Fruit fly (Drosophila melanogaster) whole organism, embryonic: ENCODE measurements around the gene CG3587.
A peak's percentile ranks its signal among the peaks of the same experiment; 100 is the strongest.

Experiments used
- CG10321 ChIP-seq: fragments of 200-800 bp; sonication (Bioruptor generic); IDR thresholded peaks from 2 replicates; pipeline ENCODE4 v1.3.6; 2022; ENCODE audit warnings: missing biosample characterization, missing genetic modification characterization
- CG10543 ChIP-seq: fragments of 200-800 bp; sonication (Bioruptor generic); optimal IDR thresholded peaks from 3 replicates; lab custom pipeline; 2017; ENCODE audit warnings: missing biosample characterization, mild to moderate bottlenecking, missing genetic modification characterization, moderate library complexity
- CG11398 ChIP-seq: fragments of 200-800 bp; sonication (Bioruptor generic); optimal IDR thresholded peaks from 2 replicates; lab custom pipeline; 2016; ENCODE audit warnings: missing biosample characterization, missing genetic modification characterization
- CG13424 ChIP-seq: fragments of 200-800 bp; sonication (Bioruptor generic); optimal IDR thresholded peaks from 2 replicates; lab custom pipeline; 2019; ENCODE audit warnings: missing biosample characterization, mild to moderate bottlenecking, missing genetic modification characterization, moderate library complexity
- CG14965 ChIP-seq: fragments of 200-800 bp; sonication (Bioruptor generic); optimal IDR thresholded peaks from 2 replicates; lab custom pipeline; 2016; ENCODE audit warnings: missing biosample characterization, missing genetic modification characterization, borderline replicate concordance
- CG1529 ChIP-seq: fragments of 200-800 bp; sonication (Bioruptor generic); optimal IDR thresholded peaks from 3 replicates; lab custom pipeline; 2018; ENCODE audit warnings: missing biosample characterization, missing genetic modification characterization
- CG1602 ChIP-seq: fragments of 200-800 bp; sonication (Bioruptor generic); optimal IDR thresholded peaks from 3 replicates; lab custom pipeline; 2016; ENCODE audit warnings: missing biosample characterization, missing genetic modification characterization
- CG1603 ChIP-seq: fragments of 200-800 bp; sonication (Bioruptor generic); optimal IDR thresholded peaks from 2 replicates; lab custom pipeline; 2019; ENCODE audit warnings: missing biosample characterization, mild to moderate bottlenecking, missing genetic modification characterization, moderate library complexity
- CG16863 ChIP-seq: fragments of 200-800 bp; sonication (Bioruptor generic); optimal IDR thresholded peaks from 3 replicates; lab custom pipeline; 2016; ENCODE audit warnings: missing biosample characterization, missing genetic modification characterization
- CG1832 ChIP-seq: fragments of 200-800 bp; sonication (Bioruptor generic); optimal IDR thresholded peaks from 2 replicates; lab custom pipeline; 2017; ENCODE audit warnings: missing biosample characterization, mild to moderate bottlenecking, missing genetic modification characterization, inconsistent platforms
- CG31365 ChIP-seq: fragments of 200-800 bp; sonication (Bioruptor generic); optimal IDR thresholded peaks from 2 replicates; lab custom pipeline; 2018; ENCODE audit warnings: missing biosample characterization, mild to moderate bottlenecking, missing genetic modification characterization
- CG4854 ChIP-seq: fragments of 200-800 bp; sonication (Bioruptor generic); optimal IDR thresholded peaks from 2 replicates; lab custom pipeline; 2016; ENCODE audit warnings: missing biosample characterization, missing genetic modification characterization, inconsistent platforms
- CG9727 ChIP-seq: fragments of 200-800 bp; sonication (Bioruptor generic); optimal IDR thresholded peaks from 3 replicates; lab custom pipeline; 2017; ENCODE audit warnings: missing biosample characterization, mild to moderate bottlenecking, missing genetic modification characterization
- CHES-1-like ChIP-seq: fragments of 200-800 bp; sonication (Bioruptor generic); optimal IDR thresholded peaks from 2 replicates; lab custom pipeline; 2016; ENCODE audit warnings: missing biosample characterization, missing genetic modification characterization
- Camta ChIP-seq: fragments of 200-800 bp; sonication (Bioruptor generic); optimal IDR thresholded peaks from 2 replicates; lab custom pipeline; 2016; ENCODE audit warnings: missing biosample characterization, missing genetic modification characterization
- Doc3 ChIP-seq: fragments of 200-800 bp; sonication (Bioruptor generic); IDR thresholded peaks from 3 replicates; pipeline ENCODE4 v1.3.6; 2022; ENCODE audit warnings: missing biosample characterization, missing genetic modification characterization; ENCODE audit not compliant: partially characterized antibody
- E2f1 ChIP-seq: fragments of 200-800 bp; sonication (Bioruptor generic); IDR thresholded peaks from 2 replicates; pipeline ENCODE4 v1.3.6; 2022; ENCODE audit warnings: missing biosample characterization, missing genetic modification characterization
- GATAe ChIP-seq: fragments of 200-800 bp; sonication (Bioruptor generic); conservative IDR thresholded peaks from 2 replicates; pipeline ENCODE4 v1.3.6; 2022; ENCODE audit warnings: missing biosample characterization, missing genetic modification characterization
- HmgZ ChIP-seq: fragments of 200-800 bp; sonication (Bioruptor generic); optimal IDR thresholded peaks from 2 replicates; lab custom pipeline; 2018; ENCODE audit warnings: missing biosample characterization, mild to moderate bottlenecking, missing genetic modification characterization
- Hr39 ChIP-seq: fragments of >200 bp; optimal IDR thresholded peaks from 2 replicates; lab custom pipeline; 2017
- Lpt ChIP-seq: fragments of >200 bp; optimal IDR thresholded peaks from 2 replicates; lab custom pipeline; 2018; ENCODE audit warnings: missing biosample characterization, missing genetic modification characterization
- Med ChIP-seq: fragments of 200-800 bp; sonication (Bioruptor generic); peaks from one replicate; lab custom pipeline; 2016; ENCODE audit warnings: missing biosample characterization, missing genetic modification characterization, mild to moderate bottlenecking, inconsistent platforms, moderate library complexity
- Optix ChIP-seq: fragments of 200-800 bp; sonication (Bioruptor generic); IDR thresholded peaks from 3 replicates; pipeline ENCODE4 v1.3.6; 2022; ENCODE audit warnings: missing biosample characterization, missing genetic modification characterization
- Sox100B ChIP-seq: fragments of 200-800 bp; sonication (Bioruptor generic); optimal IDR thresholded peaks from 3 replicates; lab custom pipeline; 2018; ENCODE audit warnings: missing biosample characterization, mild to moderate bottlenecking, missing genetic modification characterization
- Sry-β ChIP-seq: fragments of 200-800 bp; sonication (Bioruptor generic); optimal IDR thresholded peaks from 2 replicates; lab custom pipeline; 2018; ENCODE audit warnings: missing biosample characterization, mild to moderate bottlenecking, missing genetic modification characterization, moderate library complexity
- Ssrp ChIP-seq: fragments of 200-800 bp; sonication (Bioruptor generic); optimal IDR thresholded peaks from 2 replicates; lab custom pipeline; 2018; ENCODE audit warnings: missing biosample characterization, mild to moderate bottlenecking, missing genetic modification characterization, moderate library complexity
- Tbp ChIP-seq: fragments of >200 bp; optimal IDR thresholded peaks from 2 replicates; lab custom pipeline; 2018; ENCODE audit warnings: missing biosample characterization, missing genetic modification characterization
- Xbp1 ChIP-seq: fragments of 200-800 bp; sonication (Bioruptor generic); optimal IDR thresholded peaks from 3 replicates; lab custom pipeline; 2016; ENCODE audit warnings: missing biosample characterization, mild to moderate bottlenecking, missing genetic modification characterization
- al ChIP-seq: fragments of 200-800 bp; sonication (Bioruptor generic); IDR thresholded peaks from 2 replicates; pipeline ENCODE4 v1.3.6; 2022; ENCODE audit warnings: missing biosample characterization, missing genetic modification characterization
- ara ChIP-seq: fragments of 200-800 bp; sonication (Bioruptor generic); IDR thresholded peaks from 2 replicates; pipeline ENCODE4 v1.3.6; 2022; ENCODE audit warnings: missing biosample characterization, missing genetic modification characterization
- ase ChIP-seq: fragments of 200-800 bp; sonication (Bioruptor generic); IDR thresholded peaks from 3 replicates; pipeline ENCODE4 v1.3.6; 2022; ENCODE audit warnings: missing biosample characterization, missing genetic modification characterization
- ash1 ChIP-seq: fragments of 200-800 bp; sonication (Bioruptor generic); optimal IDR thresholded peaks from 2 replicates; lab custom pipeline; 2018; ENCODE audit warnings: missing biosample characterization, mild to moderate bottlenecking, missing genetic modification characterization
- bsh ChIP-seq, 2 experiments: fragments of 200-800 bp; sonication (Bioruptor generic); optimal IDR thresholded peaks; 2 replicates each; lab custom pipeline; 2017 to 2018; ENCODE audit warnings: mild to moderate bottlenecking in 2 of 2, missing biosample characterization in 2 of 2, missing genetic modification characterization in 2 of 2, moderate library complexity in 1 of 2
- dimm ChIP-seq: fragments of 200-800 bp; sonication (Bioruptor generic); IDR thresholded peaks from 2 replicates; pipeline ENCODE4 v1.3.6; 2022; ENCODE audit warnings: missing biosample characterization, missing genetic modification characterization
- dysf ChIP-seq: fragments of 200-800 bp; sonication (Bioruptor generic); IDR thresholded peaks from 3 replicates; pipeline ENCODE4 v1.3.6; 2022; ENCODE audit warnings: missing biosample characterization, missing genetic modification characterization
- emc ChIP-seq: fragments of 200-800 bp; sonication (Bioruptor generic); optimal IDR thresholded peaks from 2 replicates; lab custom pipeline; 2016; ENCODE audit warnings: missing biosample characterization, missing genetic modification characterization
- eve ChIP-seq, 2 experiments: fragments of >200 bp; optimal IDR thresholded peaks; 2 replicates each; lab custom pipeline; 2017; ENCODE audit warnings: missing biosample characterization in 2 of 2, missing genetic modification characterization in 2 of 2
- ewg ChIP-seq: fragments of 200-800 bp; sonication (Bioruptor generic); optimal IDR thresholded peaks from 3 replicates; lab custom pipeline; 2017; ENCODE audit warnings: mild to moderate bottlenecking, missing biosample characterization, missing genetic modification reagents, missing genetic modification characterization
- fd102C ChIP-seq: fragments of 200-800 bp; sonication (Bioruptor generic); optimal IDR thresholded peaks from 2 replicates; lab custom pipeline; 2018; ENCODE audit warnings: missing biosample characterization, mild to moderate bottlenecking, missing genetic modification characterization, moderate library complexity
- fd96Cb ChIP-seq: fragments of 200-800 bp; sonication (Bioruptor generic); optimal IDR thresholded peaks from 2 replicates; lab custom pipeline; 2018; ENCODE audit warnings: missing biosample characterization, mild to moderate bottlenecking, missing genetic modification characterization, moderate library complexity
- ftz-f1 ChIP-seq: fragments of 200-800 bp; sonication (Bioruptor generic); optimal IDR thresholded peaks from 2 replicates; lab custom pipeline; 2016; ENCODE audit warnings: missing biosample characterization, missing genetic modification characterization
- gro ChIP-seq: fragments of 200-800 bp; sonication (Bioruptor generic); optimal IDR thresholded peaks from 2 replicates; lab custom pipeline; 2016; ENCODE audit warnings: missing biosample characterization, missing genetic modification characterization
- gt ChIP-seq: fragments of 200-800 bp; sonication (Bioruptor generic); IDR thresholded peaks from 2 replicates; pipeline ENCODE4 v1.3.6; 2022; ENCODE audit warnings: missing biosample characterization, missing genetic modification characterization
- h ChIP-seq: fragments of >200 bp; optimal IDR thresholded peaks from 2 replicates; lab custom pipeline; 2017
- lab ChIP-seq: fragments of 200-800 bp; sonication (Bioruptor generic); optimal IDR thresholded peaks from 3 replicates; lab custom pipeline; 2017; ENCODE audit warnings: missing biosample characterization, missing genetic modification characterization, mild to moderate bottlenecking, moderate library complexity, missing genetic modification reagents
- nmo ChIP-seq: fragments of 200-800 bp; sonication (Bioruptor generic); optimal IDR thresholded peaks from 2 replicates; lab custom pipeline; 2018; ENCODE audit warnings: missing biosample characterization, mild to moderate bottlenecking, missing genetic modification characterization, moderate library complexity
- pfk ChIP-seq: fragments of 200-800 bp; sonication (Bioruptor generic); optimal IDR thresholded peaks from 2 replicates; lab custom pipeline; 2018; ENCODE audit warnings: missing biosample characterization, mild to moderate bottlenecking, missing genetic modification characterization, moderate library complexity
- prd ChIP-seq, 3 experiments: fragments of >200 bp in 2 of 3; fragments of 200-800 bp in 1 of 3; sonication (Bioruptor generic) in 1 of 3; optimal IDR thresholded peaks in 2 of 3; IDR thresholded peaks in 1 of 3; 2 replicates in 2 of 3; 3 replicates in 1 of 3; pipeline versions ENCODE4 v1.3.6 to Lab custom; 2017 to 2022; ENCODE audit warnings: missing biosample characterization in 1 of 3, missing genetic modification characterization in 1 of 3
- ro ChIP-seq: fragments of 200-800 bp; sonication (Bioruptor generic); IDR thresholded peaks from 2 replicates; pipeline ENCODE4 v1.3.6; 2022; ENCODE audit warnings: missing biosample characterization, missing genetic modification characterization
- sens ChIP-seq: fragments of 200-800 bp; sonication (Bioruptor generic); peaks from one replicate; lab custom pipeline; 2016; ENCODE audit warnings: missing biosample characterization, missing genetic modification characterization
- zen ChIP-seq: fragments of 200-800 bp; sonication (Bioruptor generic); optimal IDR thresholded peaks from 3 replicates; lab custom pipeline; 2018; ENCODE audit warnings: missing biosample characterization, mild to moderate bottlenecking, missing genetic modification characterization, moderate library complexity

The CG3587 gene

dm6 chrX:1966779-1967520 lies 26.8 kb downstream of the CG3587 start (continued):
- TF ChIP-seq prd (optimal IDR thresholded peaks at IDR 0.05; lab: Kevin White, UChicago) (no peak), prd (GFP tag; IDR thresholded peaks at IDR 0.05; lab: Robert Waterston, UW) (no peak), gt (GFP tag; lab: Robert Waterston, UW) (no peak), Med (GFP tag; lab: Kevin White, UChicago) (peak; percentile 71), al (GFP tag; lab: Robert Waterston, UW) (no peak), CG1529 (GFP tag; lab: Kevin White, UChicago) (no peak), CG11398 (GFP tag; lab: Kevin White, UChicago) (no peak), CG1603 (tag; lab: Kevin White, UChicago) (no peak), Optix (no peak), CG16863 (GFP tag; lab: Kevin White, UChicago) (no peak), lab (GFP tag; lab: Kevin White, UChicago) (no peak), fd96Cb (tag; lab: Kevin White, UChicago) (peak; percentile 8), pfk (GFP tag; lab: Kevin White, UChicago) (no peak), emc (GFP tag; lab: Kevin White, UChicago) (no peak), dimm (GFP tag; lab: Robert Waterston, UW) (no peak), CG10321 (GFP tag; lab: Robert Waterston, UW) (no peak), nmo (GFP tag; lab: Kevin White, UChicago) (peak; percentile 6), fd102C (GFP tag; lab: Kevin White, UChicago) (no peak), CG9727 (GFP tag; lab: Kevin White, UChicago) (no peak), Camta (no peak), ewg (peak; percentile 1), CG13424 (no peak), Hr39 (no peak), Sox100B (GFP tag; lab: Kevin White, UChicago) (peak; percentile 3), ash1 (GFP tag; lab: Kevin White, UChicago) (no peak), Xbp1 (no peak), bsh (GFP tag; optimal IDR thresholded peaks at IDR 0.05; lab: Kevin White, UChicago) (peak in 1 of 2 experiments; percentile 1), sens (GFP tag; lab: Kevin White, UChicago) (peak; percentile 37), CG4854 (no peak), ara (GFP tag; lab: Robert Waterston, UW) (no peak), GATAe (GFP tag; lab: Robert Waterston, UW) (no peak), CG1832 (GFP tag; lab: Kevin White, UChicago) (no peak), gro (GFP tag; lab: Kevin White, UChicago) (no peak), eve (GFP tag; optimal IDR thresholded peaks at IDR 0.05; lab: Kevin White, UChicago) (no peak), CG14965 (no peak), CG31365 (tag; lab: Kevin White, UChicago) (no peak), ase (GFP tag; lab: Robert Waterston, UW) (no peak), E2f1 (GFP tag; lab: Robert Waterston, UW) (no peak), ro (GFP tag; lab: Robert Waterston, UW) (no peak), CG10543 (GFP tag; lab: Kevin White, UChicago) (no peak), HmgZ (tag; lab: Kevin White, UChicago) (no peak), Doc3 (GFP tag; lab: Robert Waterston, UW) (no peak), Lpt (GFP tag; lab: Kevin White, UChicago) (no peak), h (lab: Kevin White, UChicago) (no peak), Sry-β (GFP tag; lab: Kevin White, UChicago) (no peak), dysf (GFP tag; lab: Robert Waterston, UW) (no peak), CG1602 (no peak), ftz-f1 (no peak), CHES-1-like (GFP tag; lab: Kevin White, UChicago) (no peak), zen (tag; lab: Kevin White, UChicago) (no peak), Tbp (GFP tag; lab: Kevin White, UChicago) (no peak), Ssrp (tag; lab: Kevin White, UChicago) (no peak)
